Worm (Caenorhabditis elegans): ENCODE results near the gene ceh-40.

Gene ceh-40

ce11 chrX:12331795-12332194 lies 11.2 kb upstream of the ceh-40 start, which contains the start of gene srd-46:
srd-46 (plus strand) TSS chrX:12332095.
- no peak for TF ChIP-seq mbf-1 (tag; optimal IDR thresholded peaks at IDR 0.05)

- TF ChIP-seq fos-1 (tag; optimal IDR thresholded peaks at IDR 0.05) (no peak), elt-3 (tag; optimal IDR thresholded peaks at IDR 0.05) (no peak), sem-4 (tag; optimal IDR thresholded peaks at IDR 0.05) (no peak), nhr-77 (tag; optimal IDR thresholded peaks at IDR 0.05) (no peak), lin-39 (tag; optimal IDR thresholded peaks at IDR 0.05) (no peak), elt-1 (tag; optimal IDR thresholded peaks at IDR 0.05) (no peak), nhr-25 (tag; optimal IDR thresholded peaks at IDR 0.05) (no peak), ZK546.5 (tag; optimal IDR thresholded peaks at IDR 0.05) (no peak), peb-1 (tag; optimal IDR thresholded peaks at IDR 0.05) (no peak)
These were observed 8.1 kb upstream of the ceh-40 start, which contains the start of gene srd-45 for ce11 chrX:12328676-12329075. srd-45 (plus strand) TSS chrX:12328976.

ce11 chrX:12326424-12326823 lies 5.8 kb upstream of the ceh-40 start, which contains the start of gene srd-41:
srd-41 (plus strand) TSS chrX:12326724.
- no peak for TF ChIP-seq sem-4 (tag; optimal IDR thresholded peaks at IDR 0.05)

DNA sequence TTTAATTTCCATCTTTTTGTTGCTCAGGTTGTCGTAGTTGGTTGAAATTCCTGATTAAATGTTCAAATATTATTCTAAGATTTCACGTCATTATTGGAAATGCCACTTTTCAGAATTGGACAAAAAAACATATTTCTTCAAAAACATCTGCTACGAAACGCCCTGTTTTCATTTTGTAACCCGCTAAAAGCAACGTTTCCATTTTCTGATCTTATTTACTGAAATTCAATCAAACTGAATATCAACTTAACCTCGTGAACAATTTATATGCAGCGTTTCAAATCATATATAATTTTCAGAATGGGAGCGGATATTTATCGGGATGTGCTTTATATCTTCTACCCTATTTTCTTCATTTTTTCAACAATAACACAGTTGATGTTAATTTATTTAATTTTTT lies 2.9 kb upstream of the ceh-40 start, which contains the start of gene srd-40:
TSS of gene srd-40 (plus strand) at position 301 of the 400 bp plus-strand sequence.
- TF ChIP-seq nhr-25 (tag; optimal IDR thresholded peaks at IDR 0.05) (no peak), nhr-12 (tag; optimal IDR thresholded peaks at IDR 0.05) (no peak), mab-5 (tag; optimal IDR thresholded peaks at IDR 0.05) (no peak), unc-55 (GFP tag; optimal IDR thresholded peaks at IDR 0.05) (no peak), nhr-23 (tag; optimal IDR thresholded peaks at IDR 0.05) (no peak), crh-2 (tag; optimal IDR thresholded peaks at IDR 0.05) (no peak), F13H6.1 (tag; optimal IDR thresholded peaks at IDR 0.05) (no peak), ztf-11 (tag; optimal IDR thresholded peaks at IDR 0.05) (no peak), zag-1 (tag; optimal IDR thresholded peaks at IDR 0.05) (no peak), elt-1 (tag; optimal IDR thresholded peaks at IDR 0.05) (no peak), C34F6.9 (tag; optimal IDR thresholded peaks at IDR 0.05) (no peak), nhr-6 (tag; optimal IDR thresholded peaks at IDR 0.05) (no peak), lsy-2 (tag; optimal IDR thresholded peaks at IDR 0.05) (no peak), Y55F3AM.14 (GFP tag; optimal IDR thresholded peaks at IDR 0.05) (no peak), unc-62 (GFP tag; optimal IDR thresholded peaks at IDR 0.05) (no peak), skn-1 (tag; optimal IDR thresholded peaks at IDR 0.05) (no peak)

ce11 chrX:12321357-12321756 lies 780 bp upstream of the ceh-40 start, which contains the start of gene F17A2.13:
F17A2.13 (plus strand) TSS chrX:12321657.
- no peak for TF ChIP-seq aly-2 (tag; optimal IDR thresholded peaks at IDR 0.05)
- no peak for TF ChIP-seq unc-55 (GFP tag; optimal IDR thresholded peaks at IDR 0.05)
- no peak for TF ChIP-seq dmd-4 (tag; optimal IDR thresholded peaks at IDR 0.05)
- TF ChIP-seq nhr-23 (tag; optimal IDR thresholded peaks at IDR 0.05): no peak
- TF ChIP-seq lin-11 (tag; optimal IDR thresholded peaks at IDR 0.05): no peak
- TF ChIP-seq zag-1 (tag; optimal IDR thresholded peaks at IDR 0.05): no peak
- TF ChIP-seq F13H6.1 (tag; optimal IDR thresholded peaks at IDR 0.05): no peak
- TF ChIP-seq nhr-12 (tag; optimal IDR thresholded peaks at IDR 0.05): no peak
- TF ChIP-seq lin-13 (GFP tag; optimal IDR thresholded peaks at IDR 0.05): no peak
- no peak for TF ChIP-seq nhr-11 (tag; optimal IDR thresholded peaks at IDR 0.05)
- no peak for TF ChIP-seq ztf-1 (GFP tag; conservative IDR thresholded peaks at IDR 0.05)
- no peak for TF ChIP-seq sma-3 (GFP tag; optimal IDR thresholded peaks at IDR 0.05)
- no peak for TF ChIP-seq snpc-4 (tag; optimal IDR thresholded peaks at IDR 0.05)
- TF ChIP-seq gmeb-1 (tag; optimal IDR thresholded peaks at IDR 0.05): no peak
- no peak for TF ChIP-seq mbf-1 (tag; optimal IDR thresholded peaks at IDR 0.05)
- no peak for TF ChIP-seq fos-1 (tag; optimal IDR thresholded peaks at IDR 0.05)

ce11 chrX:12317560-12317959 lies 3.0 kb downstream of the ceh-40 start:
- TF ChIP-seq nhr-6 (tag; optimal IDR thresholded peaks at IDR 0.05) (no peak), alr-1 (tag; optimal IDR thresholded peaks at IDR 0.05) (no peak), nhr-129 (tag; optimal IDR thresholded peaks at IDR 0.05) (no peak), blmp-1 (tag; optimal IDR thresholded peaks at IDR 0.05; ENCODE audit: insufficient read depth) (no peak), sma-3 (GFP tag; optimal IDR thresholded peaks at IDR 0.05) (no peak), R02D3.7 (tag; optimal IDR thresholded peaks at IDR 0.05) (no peak), gmeb-1 (tag; optimal IDR thresholded peaks at IDR 0.05) (no peak), ceh-16 (tag; optimal IDR thresholded peaks at IDR 0.05) (no peak), crh-2 (tag; optimal IDR thresholded peaks at IDR 0.05) (no peak), unc-55 (GFP tag; optimal IDR thresholded peaks at IDR 0.05) (no peak), ztf-1 (GFP tag; conservative IDR thresholded peaks at IDR 0.05) (no peak), nhr-10 (tag; optimal IDR thresholded peaks at IDR 0.05) (no peak), nhr-11 (tag; optimal IDR thresholded peaks at IDR 0.05) (no peak), dmd-4 (tag; optimal IDR thresholded peaks at IDR 0.05) (no peak), F13H6.1 (tag; optimal IDR thresholded peaks at IDR 0.05) (no peak), peb-1 (tag; optimal IDR thresholded peaks at IDR 0.05) (no peak)
